Fruit fly (Drosophila melanogaster): ENCODE data around the gene Cpr76Ba.

Gene Cpr76Ba

dm6 chr3L:19561745-19562144 is 43.6 kb upstream of the Cpr76Ba start (continued):
- TF ChIP-seq CG11696 (GFP tag; IDR thresholded peaks at IDR 0.05) (no peak), CG17359 (tag; optimal IDR thresholded peaks at IDR 0.05) (peak; percentile 52), Oaz (GFP tag; IDR thresholded peaks at IDR 0.05) (no peak), CG13894 (tag; optimal IDR thresholded peaks at IDR 0.05) (no peak), fru (optimal IDR thresholded peaks at IDR 0.05) (no peak), CG9609 (GFP tag; optimal IDR thresholded peaks at IDR 0.05) (no peak), CG6791 (GFP tag; IDR thresholded peaks at IDR 0.05; ENCODE audit: partially characterized antibody) (no peak), CG42726 (GFP tag; IDR thresholded peaks at IDR 0.05; ENCODE audit: partially characterized antibody) (no peak), Asciz (GFP tag; optimal IDR thresholded peaks at IDR 0.05) (peak; percentile 18), CG16815 (GFP tag; optimal IDR thresholded peaks at IDR 0.05) (peak; percentile 9), PHDP (tag; optimal IDR thresholded peaks at IDR 0.05) (peak; percentile 18), NC2β (GFP tag; optimal IDR thresholded peaks at IDR 0.05) (no peak), Ravus (GFP tag; IDR thresholded peaks at IDR 0.05) (no peak), shn (GFP tag; optimal IDR thresholded peaks at IDR 0.05) (no peak), BtbVII (GFP tag; optimal IDR thresholded peaks at IDR 0.05) (peak; percentile 10), unpg (GFP tag; optimal IDR thresholded peaks at IDR 0.05) (peak; percentile 54), CG7271 (tag; optimal IDR thresholded peaks at IDR 0.05) (no peak), zfh2 (GFP tag; optimal IDR thresholded peaks at IDR 0.05) (peak; percentile 1), Awh (GFP tag; IDR thresholded peaks at IDR 0.05) (no peak), CG15269 (tag; optimal IDR thresholded peaks at IDR 0.05) (peak; percentile 25), Eip74EF (GFP tag; optimal IDR thresholded peaks at IDR 0.05) (no peak), cwo (GFP tag; optimal IDR thresholded peaks at IDR 0.05) (peak; percentile 25), CG2678 (tag; optimal IDR thresholded peaks at IDR 0.05) (peak; percentile 74), CG9215 (GFP tag; IDR thresholded peaks at IDR 0.05) (no peak), CG8290 (GFP tag; optimal IDR thresholded peaks at IDR 0.05) (no peak), CG8290 (tag; optimal IDR thresholded peaks at IDR 0.05) (no peak), grau (tag; optimal IDR thresholded peaks at IDR 0.05) (peak; percentile 61), gem (tag; optimal IDR thresholded peaks at IDR 0.05) (peak; percentile 72), sqz (GFP tag; optimal IDR thresholded peaks at IDR 0.05) (peak; percentile 6), lilli (GFP tag; optimal IDR thresholded peaks at IDR 0.05) (peak; percentile 52), crol (GFP tag; IDR thresholded peaks at IDR 0.05) (no peak), Jarid2 (GFP tag; optimal IDR thresholded peaks at IDR 0.05) (no peak), CG7372 (GFP tag; IDR thresholded peaks at IDR 0.05) (no peak), fu2 (GFP tag; optimal IDR thresholded peaks at IDR 0.05) (peak; percentile 1), wor (GFP tag; IDR thresholded peaks at IDR 0.05) (no peak), CG2712 (tag; optimal IDR thresholded peaks at IDR 0.05) (peak; percentile 45), Spps (tag; optimal IDR thresholded peaks at IDR 0.05) (no peak), CG15514 (GFP tag; optimal IDR thresholded peaks at IDR 0.05) (peak; percentile 23), caup (GFP tag; optimal IDR thresholded peaks at IDR 0.05; ENCODE audit: severe bottlenecking) (no peak), Gsc (GFP tag; IDR thresholded peaks at IDR 0.05) (no peak), YL-1 (GFP tag; optimal IDR thresholded peaks at IDR 0.05) (no peak), pb (GFP tag; optimal IDR thresholded peaks at IDR 0.05) (no peak), run (tag; optimal IDR thresholded peaks at IDR 0.05) (no peak), CG18262 (tag; optimal IDR thresholded peaks at IDR 0.05) (peak; percentile 32), CG12155 (GFP tag; optimal IDR thresholded peaks at IDR 0.05) (peak; percentile 37), CG10267 (tag; optimal IDR thresholded peaks at IDR 0.05) (peak; percentile 0), bowl (GFP tag; IDR thresholded peaks at IDR 0.05) (no peak), CG3995 (GFP tag; optimal IDR thresholded peaks at IDR 0.05) (peak; percentile 22), CG31441 (GFP tag; IDR thresholded peaks at IDR 0.05) (peak; percentile 62), Fer3 (tag; optimal IDR thresholded peaks at IDR 0.05) (peak; percentile 51), wdn (GFP tag; IDR thresholded peaks at IDR 0.05) (no peak), C15 (GFP tag; IDR thresholded peaks at IDR 0.05) (no peak)

Data from whole organism, embryonic.